Fruit fly (Drosophila melanogaster) whole organism, pupa: ENCODE measurements around the gene plum.

Source experiments
- CG10348 ChIP-seq: fragments of 200-800 bp; sonication (Bioruptor generic); IDR thresholded peaks from 2 replicates; pipeline ENCODE4 v1.3.6; 2022; ENCODE audit warnings: missing biosample characterization, missing genetic modification characterization
- CG12605 ChIP-seq: fragments of 200-800 bp; sonication (Bioruptor generic); IDR thresholded peaks from 2 replicates; pipeline ENCODE4 v1.3.6; 2022; ENCODE audit warnings: missing biosample characterization, missing genetic modification characterization
- CG13204 ChIP-seq: fragments of 200-800 bp; sonication (Bioruptor generic); optimal IDR thresholded peaks from 2 replicates; lab custom pipeline; 2018; ENCODE audit warnings: missing biosample characterization, mild to moderate bottlenecking, missing genetic modification characterization, moderate library complexity
- CG14655 ChIP-seq: fragments of 200-800 bp; sonication (Bioruptor generic); optimal IDR thresholded peaks from 3 replicates; lab custom pipeline; 2017; ENCODE audit warnings: mild to moderate bottlenecking, missing biosample characterization, missing genetic modification reagents, missing genetic modification characterization
- CG15710 ChIP-seq: fragments of 200-800 bp; sonication (Bioruptor generic); optimal IDR thresholded peaks from 2 replicates; lab custom pipeline; 2018; ENCODE audit warnings: missing biosample characterization, mild to moderate bottlenecking, missing genetic modification characterization, moderate library complexity
- CG17806 ChIP-seq: fragments of 200-800 bp; sonication (Bioruptor generic); optimal IDR thresholded peaks from 2 replicates; lab custom pipeline; 2018; ENCODE audit warnings: missing biosample characterization, mild to moderate bottlenecking, missing genetic modification characterization, moderate library complexity
- CG32121 ChIP-seq: fragments of 200-800 bp; sonication (Bioruptor generic); IDR thresholded peaks from 2 replicates; pipeline ENCODE4 v1.3.6; 2022; ENCODE audit warnings: missing biosample characterization, missing genetic modification characterization
- CG34367 ChIP-seq: fragments of 200-800 bp; sonication (Bioruptor generic); optimal IDR thresholded peaks from 2 replicates; lab custom pipeline; 2018; ENCODE audit warnings: missing biosample characterization, mild to moderate bottlenecking, missing genetic modification characterization
- CG4496 ChIP-seq: fragments of 200-800 bp; sonication (Bioruptor generic); IDR thresholded peaks from 3 replicates; pipeline ENCODE4 v1.3.6; 2022; ENCODE audit warnings: missing biosample characterization, missing genetic modification characterization
- CG8159 ChIP-seq: fragments of 200-800 bp; sonication (Bioruptor generic); optimal IDR thresholded peaks from 3 replicates; lab custom pipeline; 2018; ENCODE audit warnings: missing biosample characterization, mild to moderate bottlenecking, missing genetic modification characterization, moderate library complexity
- CG8301 ChIP-seq: fragments of 200-800 bp; sonication (Bioruptor generic); optimal IDR thresholded peaks from 2 replicates; lab custom pipeline; 2018; ENCODE audit warnings: missing biosample characterization, mild to moderate bottlenecking, missing genetic modification characterization
- CG9948 ChIP-seq: fragments of 200-800 bp; sonication (Bioruptor generic); optimal IDR thresholded peaks from 2 replicates; lab custom pipeline; 2018; ENCODE audit warnings: missing biosample characterization, mild to moderate bottlenecking, missing genetic modification characterization, moderate library complexity
- D1 ChIP-seq: fragments of 200-800 bp; sonication (Bioruptor generic); optimal IDR thresholded peaks from 2 replicates; lab custom pipeline; 2018; ENCODE audit warnings: missing biosample characterization, mild to moderate bottlenecking, missing genetic modification characterization, moderate library complexity
- EcR ChIP-seq: fragments of 200-800 bp; sonication (Bioruptor generic); optimal IDR thresholded peaks from 3 replicates; lab custom pipeline; 2019; ENCODE audit warnings: missing biosample characterization, missing genetic modification characterization, mild to moderate bottlenecking, moderate library complexity, missing genetic modification reagents
- Ets98B ChIP-seq: fragments of 200-800 bp; sonication (Bioruptor generic); IDR thresholded peaks from 2 replicates; pipeline ENCODE4 v1.3.6; 2022; ENCODE audit warnings: missing biosample characterization, missing genetic modification characterization
- Pif1A ChIP-seq: fragments of 200-800 bp; sonication (Bioruptor generic); optimal IDR thresholded peaks from 3 replicates; lab custom pipeline; 2016; ENCODE audit warnings: missing biosample characterization, missing genetic modification characterization
- Pif1B ChIP-seq: fragments of 200-800 bp; sonication (Bioruptor generic); optimal IDR thresholded peaks from 3 replicates; lab custom pipeline; 2016; ENCODE audit warnings: missing biosample characterization, missing genetic modification characterization
- Snoo ChIP-seq: fragments of 200-800 bp; sonication (Bioruptor generic); optimal IDR thresholded peaks from 3 replicates; lab custom pipeline; 2017; ENCODE audit warnings: missing biosample characterization, mild to moderate bottlenecking, missing genetic modification characterization, inconsistent platforms
- fd96Ca ChIP-seq: fragments of 200-800 bp; sonication (Bioruptor generic); IDR thresholded peaks from 3 replicates; pipeline ENCODE4 v1.3.6; 2022; ENCODE audit warnings: missing biosample characterization, missing genetic modification characterization
- gl ChIP-seq: fragments of 200-800 bp; sonication (Bioruptor generic); optimal IDR thresholded peaks from 2 replicates; lab custom pipeline; 2018; ENCODE audit warnings: missing biosample characterization, mild to moderate bottlenecking, missing genetic modification characterization
- rn ChIP-seq: fragments of 200-800 bp; sonication (Bioruptor generic); IDR thresholded peaks from 2 replicates; pipeline ENCODE4 v1.3.6; 2022; ENCODE audit warnings: missing biosample characterization, missing genetic modification characterization

Gene plum

dm6 chr3R:26542108-26542507, 7.1 kb upstream of the plum start:
- TF ChIP-seq CG34367 (tag; lab: Kevin White, UChicago) (peak; percentile 93), CG13204 (peak; percentile 77), CG8159 (peak; percentile 90), rn (GFP tag; lab: Robert Waterston, UW) (peak; percentile 58), gl (peak; percentile 87), Pif1B (GFP tag; lab: Kevin White, UChicago) (peak; percentile 84), CG32121 (peak; percentile 89), fd96Ca (GFP tag; lab: Robert Waterston, UW) (peak; percentile 83; the same call in 2 of the 3 replicates), CG9948 (tag; lab: Kevin White, UChicago) (peak; percentile 93), CG8301 (tag; lab: Kevin White, UChicago) (peak; percentile 95), CG10348 (peak; percentile 56; the same call in 1 of the 2 replicates), CG15710 (tag; lab: Kevin White, UChicago) (peak; percentile 92), Ets98B (GFP tag; lab: Robert Waterston, UW) (peak; percentile 91), Pif1A (peak; percentile 81), CG4496 (GFP tag; lab: Robert Waterston, UW) (peak; percentile 93), CG17806 (tag; lab: Kevin White, UChicago) (peak; percentile 93), CG14655 (GFP tag; lab: Kevin White, UChicago) (peak; percentile 95), Snoo (tag; lab: Kevin White, UChicago) (no peak), EcR (peak; percentile 3), D1 (peak; percentile 86), CG12605 (peak; percentile 90)
- TF ChIP-seq, all 21 proteins: peak for 20

- no peak for TF ChIP-seq CG17806 (tag; lab: Kevin White, UChicago)
- TF ChIP-seq gl, result no peak
- no peak for TF ChIP-seq EcR
- no peak for TF ChIP-seq D1
- no peak for TF ChIP-seq CG12605
- TF ChIP-seq Pif1A, result no peak
- TF ChIP-seq CG32121, result no peak
- TF ChIP-seq CG8159, result no peak
- no peak for TF ChIP-seq CG4496 (GFP tag; lab: Robert Waterston, UW)
These were observed 6.3 kb upstream of the plum start for dm6 chr3R:26541277-26541676.

- TF ChIP-seq CG4496 (GFP tag; lab: Robert Waterston, UW) (0 out of 3 replicates have a peak, but pooled peaks have one; percentile 16), CG10348 (no peak), CG8301 (tag; lab: Kevin White, UChicago) (no peak), CG34367 (tag; lab: Kevin White, UChicago) (no peak), CG32121 (no peak), CG8159 (no peak), fd96Ca (GFP tag; lab: Robert Waterston, UW) (no peak), CG15710 (tag; lab: Kevin White, UChicago) (no peak), CG17806 (tag; lab: Kevin White, UChicago) (no peak), rn (GFP tag; lab: Robert Waterston, UW) (no peak), CG9948 (tag; lab: Kevin White, UChicago) (no peak), EcR (peak; percentile 81), Snoo (tag; lab: Kevin White, UChicago) (peak; percentile 53), Ets98B (GFP tag; lab: Robert Waterston, UW) (no peak)
These were observed 5.4 kb upstream of the plum start for dm6 chr3R:26540385-26540815.

- TF ChIP-seq CG14655 (GFP tag; lab: Kevin White, UChicago) (peak; percentile 20), CG9948 (tag; lab: Kevin White, UChicago) (no peak)
These were observed 4.1 kb upstream of the plum start for dm6 chr3R:26539140-26539539.

dm6 chr3R:26536747-26537221, 1.8 kb upstream of the plum start:
- TF ChIP-seq CG13204 (no peak), CG8159 (peak; percentile 58), CG32121 (no peak), CG15710 (tag; lab: Kevin White, UChicago) (peak; percentile 38), EcR (no peak), CG8301 (tag; lab: Kevin White, UChicago) (peak; percentile 60), D1 (no peak), CG12605 (0 out of 2 replicates have a peak, but pooled peaks have one; percentile 24), Pif1B (GFP tag; lab: Kevin White, UChicago) (peak; percentile 34), CG14655 (GFP tag; lab: Kevin White, UChicago) (peak; percentile 73), rn (GFP tag; lab: Robert Waterston, UW) (no peak), Snoo (tag; lab: Kevin White, UChicago) (peak; percentile 63), CG9948 (tag; lab: Kevin White, UChicago) (peak; percentile 45), Pif1A (peak; percentile 61), CG17806 (tag; lab: Kevin White, UChicago) (peak; percentile 52), CG4496 (GFP tag; lab: Robert Waterston, UW) (peak; percentile 45; the same call in 2 of the 3 replicates), CG34367 (tag; lab: Kevin White, UChicago) (peak; percentile 40), Ets98B (GFP tag; lab: Robert Waterston, UW) (no peak), gl (no peak), CG10348 (no peak), fd96Ca (GFP tag; lab: Robert Waterston, UW) (peak; percentile 62; the same call in 1 of the 3 replicates)

- peak; percentile 6; the same call in 1 of the 2 replicates for TF ChIP-seq CG12605
- TF ChIP-seq rn (GFP tag; lab: Robert Waterston, UW), result no peak
- no peak for TF ChIP-seq CG8159
- 0 out of 3 replicates have a peak, but pooled peaks have one; percentile 42 for TF ChIP-seq CG4496 (GFP tag; lab: Robert Waterston, UW)
- TF ChIP-seq fd96Ca (GFP tag; lab: Robert Waterston, UW), result no peak
- TF ChIP-seq CG13204, result peak; percentile 26
- TF ChIP-seq Pif1A, result no peak
- no peak for TF ChIP-seq gl
- TF ChIP-seq Snoo (tag; lab: Kevin White, UChicago), result no peak
These were observed 1.2 kb upstream of the plum start, which contains the start of gene scrib for dm6 chr3R:26536110-26536746. Gene scrib, plus strand, starts transcription at chr3R:26536350.
